Worm (Caenorhabditis elegans): ENCODE measurements around the gene mmab-1.

Gene mmab-1

DNA sequence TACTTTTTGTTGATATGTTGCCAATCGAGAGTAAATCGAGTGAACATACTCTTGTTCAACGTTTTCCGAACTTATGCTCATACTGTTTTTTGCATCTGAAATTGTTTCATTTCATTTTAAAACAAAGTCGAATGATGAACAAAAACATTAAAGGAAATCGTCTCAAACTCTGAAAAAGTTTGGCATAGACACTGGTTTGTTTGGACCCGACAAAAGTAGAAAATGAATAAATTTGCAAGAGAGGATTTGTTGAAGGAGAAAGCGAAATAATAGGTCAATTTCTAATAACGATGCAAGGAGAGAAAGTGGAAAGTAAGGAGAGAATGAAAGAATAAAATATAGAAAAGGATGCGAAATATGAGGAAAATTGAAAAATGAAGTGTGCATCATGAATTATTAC is 47.2 kb downstream of the mmab-1 start, which contains the start of gene C35D10.12:
TSS of gene C35D10.12 (minus strand) at position 101 of the 400 bp plus-strand sequence.
- TF ChIP-seq nhr-43 (tag; optimal IDR thresholded peaks at IDR 0.05; ENCODE audit: poor library complexity, severe bottlenecking) (no peak), egl-27 (tag; optimal IDR thresholded peaks at IDR 0.05) (no peak), nhr-237 (tag; optimal IDR thresholded peaks at IDR 0.05) (no peak), fos-1 (tag; optimal IDR thresholded peaks at IDR 0.05) (no peak), aly-2 (tag; optimal IDR thresholded peaks at IDR 0.05) (no peak), nhr-76 (tag; optimal IDR thresholded peaks at IDR 0.05) (no peak), ztf-11 (tag; optimal IDR thresholded peaks at IDR 0.05) (no peak), lsy-12 (tag; optimal IDR thresholded peaks at IDR 0.05) (no peak), pha-4 (tag; optimal IDR thresholded peaks at IDR 0.05) (no peak), eor-1 (tag; optimal IDR thresholded peaks at IDR 0.05) (no peak), nhr-23 (tag; optimal IDR thresholded peaks at IDR 0.05) (no peak), ceh-28 (tag; optimal IDR thresholded peaks at IDR 0.05) (no peak), nhr-28 (tag; optimal IDR thresholded peaks at IDR 0.05) (no peak)

DNA sequence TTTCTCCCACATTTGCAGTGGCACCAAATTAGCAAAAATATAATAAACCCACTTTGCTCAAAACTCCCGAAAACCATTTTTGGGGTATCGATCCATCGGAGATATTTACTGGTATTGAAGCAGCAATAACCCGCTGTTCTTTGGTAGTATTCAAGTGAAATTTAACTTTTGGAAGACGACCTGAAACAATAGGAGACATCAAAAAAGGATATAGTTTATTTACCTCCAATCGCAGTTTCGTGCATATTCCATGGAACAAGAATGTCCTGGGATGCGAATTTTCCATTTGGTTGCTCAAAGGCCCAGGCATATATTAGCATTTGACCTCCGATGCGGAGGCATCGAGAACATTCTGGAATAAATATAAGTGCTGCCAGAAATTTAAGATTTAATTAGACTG is 48.5 kb downstream of the mmab-1 start:
- no peak for TF ChIP-seq unc-39 (tag; optimal IDR thresholded peaks at IDR 0.05)
- TF ChIP-seq zag-1 (tag; optimal IDR thresholded peaks at IDR 0.05): no peak
- no peak for TF ChIP-seq ceh-82 (tag; optimal IDR thresholded peaks at IDR 0.05)
- TF ChIP-seq elt-1 (tag; optimal IDR thresholded peaks at IDR 0.05): no peak
- TF ChIP-seq ceh-28 (tag; optimal IDR thresholded peaks at IDR 0.05): no peak
- no peak for TF ChIP-seq lin-15B (tag; optimal IDR thresholded peaks at IDR 0.05)
- TF ChIP-seq pqm-1 (tag; optimal IDR thresholded peaks at IDR 0.05): no peak
- TF ChIP-seq nhr-77 (tag; optimal IDR thresholded peaks at IDR 0.05): no peak
- TF ChIP-seq ama-1 (optimal IDR thresholded peaks at IDR 0.05): no peak
- no peak for TF ChIP-seq ztf-4 (tag; optimal IDR thresholded peaks at IDR 0.05)
- no peak for TF ChIP-seq nhr-23 (tag; optimal IDR thresholded peaks at IDR 0.05)
- TF ChIP-seq fos-1 (tag; optimal IDR thresholded peaks at IDR 0.05): no peak

DNA sequence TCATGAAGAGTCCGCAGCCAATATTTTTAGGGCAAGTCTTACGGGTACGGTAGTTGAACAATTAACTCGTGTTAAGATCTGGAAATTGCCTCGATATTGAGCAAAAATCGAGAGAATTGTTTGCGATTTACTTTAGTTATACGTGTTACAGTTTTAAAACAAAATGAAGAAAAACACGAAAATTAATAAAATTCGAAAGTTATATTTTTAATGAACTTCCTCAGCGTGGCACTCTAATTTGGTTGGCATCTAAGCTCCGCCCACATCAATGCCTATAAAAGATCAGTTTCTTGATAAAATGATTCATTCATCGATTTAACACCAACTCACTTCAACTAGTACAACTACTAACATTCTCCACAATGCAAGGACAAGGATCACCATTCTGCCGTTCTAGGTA is 51.4 kb downstream of the mmab-1 start, which contains the start of gene gipc-1:
TSS of gene gipc-1 (plus strand) at position 301 of the 400 bp plus-strand sequence.
- TF ChIP-seq egl-5 (tag; optimal IDR thresholded peaks at IDR 0.05) (no peak), eor-1 (tag; optimal IDR thresholded peaks at IDR 0.05) (no peak), ceh-28 (tag; optimal IDR thresholded peaks at IDR 0.05) (no peak)
